Worm (Caenorhabditis elegans): ENCODE data around the gene T07F10.3.

T07F10.3 gene

DNA sequence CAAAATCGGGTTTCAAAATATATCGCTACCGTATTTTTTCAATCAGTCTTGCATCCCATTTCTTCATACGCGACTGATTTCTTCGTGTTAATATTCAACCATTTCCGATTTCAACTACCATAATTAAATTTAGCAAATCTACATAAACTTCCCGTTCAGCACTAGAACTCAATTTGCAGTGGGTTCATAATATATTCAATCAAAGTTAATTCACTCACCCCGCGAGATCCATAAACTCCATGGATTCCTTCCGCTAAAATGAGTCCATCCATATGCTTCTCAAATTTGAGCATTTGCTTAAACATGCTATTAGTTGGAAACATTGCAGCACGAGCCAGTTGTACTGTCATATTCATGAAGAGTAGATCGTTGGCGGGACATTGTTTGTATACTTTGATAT, 51.4 kb downstream of the T07F10.3 start:
- TF ChIP-seq unc-62 (GFP tag; optimal IDR thresholded peaks at IDR 0.05 in 1 of 2) (peak in 1 of 2 experiments; percentile 10), unc-62 (tag; optimal IDR thresholded peaks at IDR 0.05) (no peak), hif-1 (tag; optimal IDR thresholded peaks at IDR 0.05) (no peak)

All from whole organism, L4 larva.